Worm (Caenorhabditis elegans) whole organism, L4 larva: ENCODE results near the gene daf-5.
A peak's percentile ranks its signal among the peaks of the same experiment; 100 is the strongest.

Source experiments
- F44E2.7 ChIP-seq: fragments of 200-800 bp; sonication (Bioruptor generic); IDR thresholded peaks from 2 replicates; pipeline ENCODE4 v2.1.2; 2022; ENCODE audit warnings: missing genetic modification characterization, missing compliant biosample characterization
- R02D3.7 ChIP-seq: fragments of 150-350 bp; sonication (generic microtip); optimal IDR thresholded peaks from 3 replicates; lab custom pipeline; 2014; ENCODE audit warnings: missing biosample characterization, missing genetic modification characterization
- Y5F2A.4 ChIP-seq: fragments of 200-800 bp; sonication (Bioruptor generic); optimal IDR thresholded peaks from 2 replicates; lab custom pipeline; 2018; ENCODE audit warnings: mild to moderate bottlenecking, missing genetic modification characterization, missing compliant biosample characterization
- Y75B8A.6 ChIP-seq: fragments of 200-800 bp; sonication (Bioruptor generic); IDR thresholded peaks from 2 replicates; pipeline ENCODE4 v1.3.6; 2022; ENCODE audit warnings: missing genetic modification reagents, missing genetic modification characterization, missing compliant biosample characterization
- ZK546.5 ChIP-seq, 2 experiments: sonication (generic microtip); optimal IDR thresholded peaks; 2 replicates each; lab custom pipeline; 2017; ENCODE audit warnings: missing biosample characterization in 2 of 2, missing genetic modification characterization in 2 of 2
- aha-1 ChIP-seq: fragments of 150-350 bp; peaks from one replicate; lab custom pipeline; 2014; ENCODE audit warnings: missing biosample characterization, missing genetic modification characterization
- ama-1 ChIP-seq: fragments of 150-350 bp; optimal IDR thresholded peaks from 2 replicates; lab custom pipeline; 2014; ENCODE audit warnings: inconsistent platforms, mixed read lengths
- arid-1 ChIP-seq: fragments of 200-800 bp; sonication (Bioruptor generic); conservative IDR thresholded peaks from 2 replicates; pipeline ENCODE4 v1.3.6; 2022; ENCODE audit warnings: missing genetic modification reagents, missing genetic modification characterization, missing compliant biosample characterization
- ceh-32 ChIP-seq: sonication (generic microtip); optimal IDR thresholded peaks from 2 replicates; lab custom pipeline; 2016; ENCODE audit warnings: mild to moderate bottlenecking, missing genetic modification characterization, missing compliant biosample characterization; ENCODE audit not compliant: poor library complexity
- ceh-44 ChIP-seq: fragments of 200-800 bp; sonication (Bioruptor generic); IDR thresholded peaks from 2 replicates; pipeline ENCODE4 v1.3.6; 2022; ENCODE audit warnings: missing genetic modification reagents, missing genetic modification characterization, missing compliant biosample characterization
- ceh-82 ChIP-seq: sonication (generic microtip); optimal IDR thresholded peaks from 2 replicates; lab custom pipeline; 2017; ENCODE audit warnings: missing biosample characterization, missing genetic modification characterization
- ctbp-1 ChIP-seq: fragments of 200-800 bp; sonication (Bioruptor generic); IDR thresholded peaks from 2 replicates; pipeline ENCODE4 v1.3.6; 2022; ENCODE audit warnings: missing genetic modification reagents, missing genetic modification characterization, missing compliant biosample characterization
- daf-16 ChIP-seq, 3 experiments: sonication (generic microtip); optimal IDR thresholded peaks; 2 replicates each; lab custom pipeline; 2016 to 2017; ENCODE audit warnings: missing genetic modification characterization in 3 of 3, missing genetic modification reagents in 3 of 3, mild to moderate bottlenecking in 2 of 3, missing compliant biosample characterization in 2 of 3, missing biosample characterization in 1 of 3, moderate library complexity in 1 of 3
- daf-19 ChIP-seq: fragments of 200-800 bp; sonication (Bioruptor generic); conservative IDR thresholded peaks from 2 replicates; pipeline ENCODE4 v1.3.6; 2022; ENCODE audit warnings: missing genetic modification characterization, missing compliant biosample characterization
- dmd-8 ChIP-seq: fragments of 200-800 bp; sonication (Bioruptor generic); IDR thresholded peaks from 2 replicates; pipeline ENCODE4 v1.3.6; 2022; ENCODE audit warnings: missing genetic modification characterization, missing compliant biosample characterization
- dmd-9 ChIP-seq: fragments of 200-800 bp; sonication (Bioruptor generic); IDR thresholded peaks from 2 replicates; pipeline ENCODE4 v1.3.6; 2022; ENCODE audit warnings: missing genetic modification reagents, missing genetic modification characterization, missing compliant biosample characterization
- dpl-1 ChIP-seq: fragments of 150-350 bp; optimal IDR thresholded peaks from 2 replicates; lab custom pipeline; 2014; ENCODE audit warnings: missing biosample characterization, missing genetic modification reagents, missing genetic modification characterization
- dve-1 ChIP-seq: sonication (generic microtip); optimal IDR thresholded peaks from 2 replicates; lab custom pipeline; 2017; ENCODE audit warnings: antibody characterized with exemption, mild to moderate bottlenecking, missing genetic modification characterization, missing compliant biosample characterization; ENCODE audit not compliant: insufficient read depth
- gei-8 ChIP-seq: fragments of 200-800 bp; sonication (Bioruptor generic); optimal IDR thresholded peaks from 2 replicates; lab custom pipeline; 2018; ENCODE audit warnings: mild to moderate bottlenecking, missing genetic modification characterization, missing compliant biosample characterization
- hif-1 ChIP-seq, 2 experiments: sonication (generic microtip); optimal IDR thresholded peaks; 2 replicates each; lab custom pipeline; 2016 to 2017; ENCODE audit warnings: missing compliant biosample characterization in 2 of 2, missing genetic modification characterization in 2 of 2, missing genetic modification reagents in 2 of 2, missing genotype in 2 of 2, mild to moderate bottlenecking in 1 of 2
- hlh-30 ChIP-seq: sonication (generic microtip); optimal IDR thresholded peaks from 2 replicates; lab custom pipeline; 2017; ENCODE audit warnings: antibody characterized with exemption, mild to moderate bottlenecking, missing genetic modification characterization, missing compliant biosample characterization; ENCODE audit not compliant: insufficient read depth
- hmg-1.1 ChIP-seq: fragments of 200-800 bp; sonication (Bioruptor generic); IDR thresholded peaks from 2 replicates; pipeline ENCODE4 v1.3.6; 2022; ENCODE audit warnings: missing genetic modification reagents, missing genetic modification characterization, missing compliant biosample characterization
- lin-15B ChIP-seq: fragments of 150-350 bp; sonication (generic microtip); optimal IDR thresholded peaks from 3 replicates; lab custom pipeline; 2014; ENCODE audit warnings: missing biosample characterization, missing genetic modification characterization
- lin-39 ChIP-seq: fragments of 150-350 bp; optimal IDR thresholded peaks from 2 replicates; lab custom pipeline; 2014; ENCODE audit warnings: missing biosample characterization, missing genetic modification reagents, missing genetic modification characterization
- lir-3 ChIP-seq: sonication (generic microtip); optimal IDR thresholded peaks from 2 replicates; lab custom pipeline; 2016; ENCODE audit warnings: mild to moderate bottlenecking, missing genetic modification characterization, missing compliant biosample characterization
- lsy-2 ChIP-seq, 2 experiments: fragments of 150-350 bp in 1 of 2; sonication (generic microtip) in 1 of 2; optimal IDR thresholded peaks; 2 replicates each; lab custom pipeline; 2014 to 2017; ENCODE audit warnings: missing biosample characterization in 2 of 2, missing genetic modification characterization in 2 of 2
- madf-5 ChIP-seq, 2 experiments: fragments of 200-800 bp; sonication (Bioruptor generic); IDR thresholded peaks; 2 replicates each; pipeline ENCODE4 v1.3.6; 2022; ENCODE audit warnings: missing compliant biosample characterization in 2 of 2, missing genetic modification characterization in 2 of 2
- madf-9 ChIP-seq: fragments of 200-800 bp; sonication (Bioruptor generic); conservative IDR thresholded peaks from 2 replicates; pipeline ENCODE4 v1.3.6; 2022; ENCODE audit warnings: missing genetic modification reagents, missing genetic modification characterization, missing compliant biosample characterization
- mep-1 ChIP-seq: fragments of 150-350 bp; sonication (generic microtip); optimal IDR thresholded peaks from 3 replicates; lab custom pipeline; 2014; ENCODE audit warnings: missing biosample characterization, missing genetic modification characterization
- mxl-2 ChIP-seq: fragments of 200-800 bp; sonication (Bioruptor generic); conservative IDR thresholded peaks from 2 replicates; pipeline ENCODE4 v1.3.6; 2022; ENCODE audit warnings: missing genetic modification reagents, missing genetic modification characterization, missing compliant biosample characterization
- nhr-10 ChIP-seq: fragments of 150-350 bp; optimal IDR thresholded peaks from 2 replicates; lab custom pipeline; 2014; ENCODE audit warnings: missing biosample characterization, missing genetic modification characterization
- nhr-102 ChIP-seq: sonication (generic microtip); optimal IDR thresholded peaks from 2 replicates; lab custom pipeline; 2016; ENCODE audit warnings: mild to moderate bottlenecking, missing genetic modification characterization, moderate library complexity, missing compliant biosample characterization
- nhr-11 ChIP-seq: fragments of 150-350 bp; optimal IDR thresholded peaks from 2 replicates; lab custom pipeline; 2014; ENCODE audit warnings: missing biosample characterization, missing genetic modification characterization
- nhr-25 ChIP-seq: sonication (generic microtip); optimal IDR thresholded peaks from 2 replicates; lab custom pipeline; 2017; ENCODE audit warnings: missing genetic modification characterization, mild to moderate bottlenecking, missing compliant biosample characterization, antibody characterized with exemption, moderate library complexity, borderline replicate concordance; ENCODE audit not compliant: insufficient read depth
- nhr-42 ChIP-seq: fragments of 200-800 bp; sonication (Bioruptor generic); IDR thresholded peaks from 2 replicates; pipeline ENCODE4 v1.3.6; 2022; ENCODE audit warnings: missing genetic modification characterization, missing compliant biosample characterization
- nhr-6 ChIP-seq: fragments of 150-350 bp; optimal IDR thresholded peaks from 2 replicates; lab custom pipeline; 2014; ENCODE audit warnings: missing biosample characterization, missing genetic modification characterization
- nhr-76 ChIP-seq: fragments of 150-350 bp; optimal IDR thresholded peaks from 2 replicates; lab custom pipeline; 2014; ENCODE audit warnings: missing biosample characterization, missing genetic modification characterization
- pha-4 ChIP-seq, 2 experiments: fragments of 150-350 bp in 1 of 2; fragments of 200-800 bp in 1 of 2; sonication (Bioruptor generic) in 1 of 2; IDR thresholded peaks in 1 of 2; optimal IDR thresholded peaks in 1 of 2; 2 replicates each; pipeline versions ENCODE4 v1.3.6 to Lab custom; 2014 to 2022; ENCODE audit warnings: missing genetic modification characterization in 2 of 2, missing genetic modification reagents in 2 of 2, missing biosample characterization in 1 of 2, missing compliant biosample characterization in 1 of 2
- php-3 ChIP-seq: fragments of 200-800 bp; sonication (Bioruptor generic); IDR thresholded peaks from 2 replicates; pipeline ENCODE4 v1.3.6; 2022; ENCODE audit warnings: missing genetic modification reagents, missing genetic modification characterization, missing compliant biosample characterization
- saeg-2 ChIP-seq: fragments of 200-800 bp; sonication (Bioruptor generic); IDR thresholded peaks from 2 replicates; pipeline ENCODE4 v1.3.6; 2022; ENCODE audit warnings: missing genetic modification reagents, missing genetic modification characterization, missing compliant biosample characterization
- skn-1 ChIP-seq: fragments of 150-350 bp; optimal IDR thresholded peaks from 2 replicates; lab custom pipeline; 2014; ENCODE audit warnings: missing biosample characterization, missing genetic modification characterization
- snpc-1.2 ChIP-seq: fragments of 200-800 bp; sonication (Bioruptor generic); IDR thresholded peaks from 2 replicates; pipeline ENCODE4 v1.3.6; 2022; ENCODE audit warnings: missing genetic modification reagents, missing genetic modification characterization, missing compliant biosample characterization
- snpc-4 ChIP-seq: fragments of 150-350 bp; optimal IDR thresholded peaks from 2 replicates; lab custom pipeline; 2014; ENCODE audit warnings: missing biosample characterization, missing genetic modification characterization
- spr-1 ChIP-seq: sonication (generic microtip); optimal IDR thresholded peaks from 2 replicates; lab custom pipeline; 2016; ENCODE audit warnings: mild to moderate bottlenecking, missing genetic modification characterization, missing compliant biosample characterization
- spr-3 ChIP-seq: fragments of 200-800 bp; sonication (Bioruptor generic); optimal IDR thresholded peaks from 2 replicates; lab custom pipeline; 2018; ENCODE audit warnings: mild to moderate bottlenecking, missing genetic modification characterization, missing compliant biosample characterization
- unc-130 ChIP-seq: sonication (generic microtip); optimal IDR thresholded peaks from 2 replicates; lab custom pipeline; 2016; ENCODE audit warnings: missing genetic modification reagents, missing genetic modification characterization, missing compliant biosample characterization
- unc-39 ChIP-seq: sonication (generic microtip); optimal IDR thresholded peaks from 2 replicates; lab custom pipeline; 2017; ENCODE audit warnings: missing biosample characterization, missing genetic modification characterization
- zfp-2 ChIP-seq: sonication (generic microtip); optimal IDR thresholded peaks from 2 replicates; lab custom pipeline; 2016; ENCODE audit warnings: mild to moderate bottlenecking, missing genetic modification characterization, missing compliant biosample characterization
- zip-11 ChIP-seq: fragments of 200-800 bp; sonication (Bioruptor generic); IDR thresholded peaks from 2 replicates; pipeline ENCODE4 v1.3.6; 2022; ENCODE audit warnings: missing genetic modification characterization, missing compliant biosample characterization
- ztf-7 ChIP-seq: fragments of 150-350 bp; optimal IDR thresholded peaks from 2 replicates; lab custom pipeline; 2014; ENCODE audit warnings: missing biosample characterization, missing genetic modification characterization

Gene daf-5

ce11 chrII:14018192-14018591, 33.9 kb downstream of the daf-5 start (continued):
- TF ChIP-seq hmg-1.1 (GFP tag; lab: Robert Waterston, UW) (peak; percentile 81), nhr-11 (tag; lab: Kevin White, UChicago) (peak; percentile 15), lin-39 (tag; lab: Kevin White, UChicago) (no peak), ceh-82 (no peak), zip-11 (no peak), Y75B8A.6 (no peak), daf-16 (GFP tag; optimal IDR thresholded peaks at IDR 0.05; lab: Kevin White, UChicago) (peak; percentile 65 to 68), daf-16 (tag; optimal IDR thresholded peaks at IDR 0.05; lab: Kevin White, UChicago) (peak; percentile 88), ama-1 (lab: Kevin White, UChicago) (peak; percentile 99), dmd-8 (no peak), spr-1 (peak; percentile 80), R02D3.7 (tag; lab: Kevin White, UChicago) (no peak), Y5F2A.4 (GFP tag; lab: Kevin White, UChicago) (peak; percentile 44), unc-39 (tag; lab: Kevin White, UChicago) (no peak), arid-1 (GFP tag; lab: Robert Waterston, UW) (peak; percentile 84), nhr-10 (tag; lab: Kevin White, UChicago) (no peak), dve-1 (tag; lab: Kevin White, UChicago) (peak; percentile 96), php-3 (GFP tag; lab: Robert Waterston, UW) (peak; percentile 69; the same call in 1 of the 2 replicates), zfp-2 (tag; lab: Kevin White, UChicago) (no peak), madf-5 (GFP tag; IDR thresholded peaks at IDR 0.05; lab: Robert Waterston, UW) (no peak), ZK546.5 (tag; optimal IDR thresholded peaks at IDR 0.05; lab: Kevin White, UChicago) (no peak), nhr-102 (tag; lab: Kevin White, UChicago) (peak; percentile 78), nhr-25 (tag; lab: Kevin White, UChicago) (peak; percentile 65), pha-4 (GFP tag; IDR thresholded peaks at IDR 0.05; lab: Robert Waterston, UW) (peak; percentile 66), pha-4 (tag; optimal IDR thresholded peaks at IDR 0.05; lab: Kevin White, UChicago) (no peak), hif-1 (tag; optimal IDR thresholded peaks at IDR 0.05; lab: Kevin White, UChicago) (peak; percentile 20 to 51), ceh-32 (tag; lab: Kevin White, UChicago) (no peak), aha-1 (peak; percentile 1), mxl-2 (GFP tag; lab: Robert Waterston, UW) (no peak), nhr-6 (tag; lab: Kevin White, UChicago) (peak; percentile 37), lin-15B (tag; lab: Kevin White, UChicago) (no peak), hlh-30 (tag; lab: Kevin White, UChicago) (peak; percentile 81), nhr-42 (peak; percentile 89; the same call in 1 of the 2 replicates), snpc-1.2 (GFP tag; lab: Robert Waterston, UW) (peak; percentile 69), ctbp-1 (GFP tag; lab: Robert Waterston, UW) (peak; percentile 71), skn-1 (tag; lab: Kevin White, UChicago) (no peak), dmd-9 (no peak), spr-3 (peak; percentile 77), F44E2.7 (GFP tag; lab: Robert Waterston, UW) (no peak), ceh-44 (GFP tag; lab: Robert Waterston, UW) (no peak), lsy-2 (tag; optimal IDR thresholded peaks at IDR 0.05; lab: Kevin White, UChicago) (peak in 1 of 2 experiments; percentile 80), unc-130 (GFP tag; lab: Kevin White, UChicago) (peak; percentile 71), gei-8 (peak; percentile 45), daf-19 (GFP tag; lab: Robert Waterston, UW) (no peak), madf-9 (0 out of 2 replicates have a peak, but pooled peaks have one; percentile 28), snpc-4 (tag; lab: Kevin White, UChicago) (peak; percentile 98), lir-3 (tag; lab: Kevin White, UChicago) (peak; percentile 35), saeg-2 (GFP tag; lab: Robert Waterston, UW) (0 out of 2 replicates have a peak, but pooled peaks have one; percentile 69), nhr-76 (tag; lab: Kevin White, UChicago) (no peak), dpl-1 (peak; percentile 63), mep-1 (tag; lab: Kevin White, UChicago) (peak; percentile 82), ztf-7 (peak; percentile 75)
